Worm (Caenorhabditis elegans): Measurements from ENCODE around the gene elt-2.
A peak's percentile ranks its signal among the peaks of the same experiment; 100 is the strongest.

The elt-2 gene

DNA sequence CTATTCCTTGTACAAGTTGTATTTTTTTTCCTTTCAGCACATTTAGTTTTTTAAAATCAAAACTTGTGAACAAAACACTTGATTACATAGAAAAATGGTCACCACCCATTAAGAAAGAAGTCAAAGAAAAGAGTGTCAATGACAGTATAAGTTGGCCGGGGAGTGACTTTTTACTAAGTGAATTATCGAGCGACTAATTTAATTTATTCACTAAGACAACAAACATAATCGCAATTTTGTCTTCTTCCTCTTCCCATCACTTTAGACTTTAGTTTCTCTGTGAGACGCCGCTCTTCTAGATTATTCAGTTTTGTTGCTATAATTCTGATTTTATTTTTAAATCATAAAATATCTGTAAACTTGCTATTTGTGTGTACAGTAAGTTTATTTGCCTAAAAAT lies 33.0 kb downstream of the elt-2 start:
- TF ChIP-seq elt-2 (tag; optimal IDR thresholded peaks at IDR 0.05) (no peak), mec-3 (tag; optimal IDR thresholded peaks at IDR 0.05; ENCODE audit: borderline replicate concordance) (no peak), unc-42 (tag; optimal IDR thresholded peaks at IDR 0.05) (no peak), K09A11.1 (tag; optimal IDR thresholded peaks at IDR 0.05; ENCODE audit: insufficient read depth) (no peak), hlh-13 (GFP tag; optimal IDR thresholded peaks at IDR 0.05) (no peak), lin-11 (tag; optimal IDR thresholded peaks at IDR 0.05) (no peak), gmeb-2 (tag; optimal IDR thresholded peaks at IDR 0.05) (no peak), ceh-45 (GFP tag; IDR thresholded peaks at IDR 0.05) (no peak), ttx-3 (tag; optimal IDR thresholded peaks at IDR 0.05) (no peak), Y22D7AL.16 (tag; optimal IDR thresholded peaks at IDR 0.05) (no peak), pros-1 (tag; optimal IDR thresholded peaks at IDR 0.05) (no peak), tbx-7 (tag; optimal IDR thresholded peaks at IDR 0.05) (no peak), T23F11.4 (GFP tag; optimal IDR thresholded peaks at IDR 0.05) (no peak), ceh-24 (tag; optimal IDR thresholded peaks at IDR 0.05) (no peak), ets-4 (tag; optimal IDR thresholded peaks at IDR 0.05) (no peak), ceh-19 (GFP tag; optimal IDR thresholded peaks at IDR 0.05) (no peak), dmd-4 (tag; optimal IDR thresholded peaks at IDR 0.05; ENCODE audit: borderline replicate concordance) (no peak), C38D4.7 (GFP tag; optimal IDR thresholded peaks at IDR 0.05) (no peak), ceh-9 (tag; optimal IDR thresholded peaks at IDR 0.05) (no peak), dve-1 (tag; optimal IDR thresholded peaks at IDR 0.05) (no peak)

DNA sequence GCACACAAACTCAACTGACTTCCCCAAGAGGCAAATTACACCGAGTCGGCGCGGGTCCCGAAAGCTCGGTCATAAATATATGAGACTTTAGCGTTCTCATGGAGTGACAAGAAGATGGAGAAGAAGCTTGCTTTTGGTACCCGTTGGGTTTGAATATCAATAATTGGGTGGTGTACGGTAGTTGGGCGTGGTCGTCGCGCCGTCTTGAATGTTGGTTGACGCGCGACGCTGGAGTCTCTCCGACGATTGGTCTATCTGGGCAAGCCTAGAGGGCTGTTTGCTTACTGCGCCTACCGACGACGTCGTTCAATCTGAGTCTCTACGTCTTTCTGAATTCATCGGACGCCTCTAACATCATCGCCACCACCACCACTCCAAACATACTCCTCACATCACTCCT lies 33.8 kb downstream of the elt-2 start:
- TF ChIP-seq ama-1 (optimal IDR thresholded peaks at IDR 0.05): no peak
- no peak for TF ChIP-seq sox-4 (tag; optimal IDR thresholded peaks at IDR 0.05)
- no peak for TF ChIP-seq sox-2 (GFP tag; IDR thresholded peaks at IDR 0.05)
- TF ChIP-seq nfya-1 (tag; optimal IDR thresholded peaks at IDR 0.05): peak; percentile 59
- no peak for TF ChIP-seq unc-42 (tag; optimal IDR thresholded peaks at IDR 0.05)
- no peak for TF ChIP-seq eyg-1 (tag; optimal IDR thresholded peaks at IDR 0.05)
- no peak for TF ChIP-seq unc-86 (tag; optimal IDR thresholded peaks at IDR 0.05)
- no peak for TF ChIP-seq lim-6 (tag; optimal IDR thresholded peaks at IDR 0.05)

- no peak for TF ChIP-seq gmeb-2 (tag; optimal IDR thresholded peaks at IDR 0.05)
- no peak for TF ChIP-seq elt-4 (tag; optimal IDR thresholded peaks at IDR 0.05)
- TF ChIP-seq C38D4.7 (GFP tag; optimal IDR thresholded peaks at IDR 0.05): no peak
- TF ChIP-seq ceh-45 (GFP tag; IDR thresholded peaks at IDR 0.05): no peak
- TF ChIP-seq sox-2 (GFP tag; IDR thresholded peaks at IDR 0.05): no peak
- no peak for TF ChIP-seq ceh-22 (tag; optimal IDR thresholded peaks at IDR 0.05)
- no peak for TF ChIP-seq fax-1 (tag; optimal IDR thresholded peaks at IDR 0.05)
Measured at ce11 chrX:10516549-10516948, 35.5 kb downstream of the elt-2 start.

ce11 chrX:10520185-10520584 lies 39.1 kb downstream of the elt-2 start:
- no peak for TF ChIP-seq ceh-14 (tag; optimal IDR thresholded peaks at IDR 0.05)
- TF ChIP-seq hlh-15 (tag; optimal IDR thresholded peaks at IDR 0.05): no peak
- TF ChIP-seq odd-2 (tag; optimal IDR thresholded peaks at IDR 0.05): no peak
- TF ChIP-seq ceh-24 (tag; optimal IDR thresholded peaks at IDR 0.05): no peak
- no peak for TF ChIP-seq pha-2 (tag; optimal IDR thresholded peaks at IDR 0.05)
- no peak for TF ChIP-seq pha-4 (tag; optimal IDR thresholded peaks at IDR 0.05)
- TF ChIP-seq elt-2 (tag; optimal IDR thresholded peaks at IDR 0.05): no peak
- TF ChIP-seq pros-1 (tag; optimal IDR thresholded peaks at IDR 0.05): no peak
- TF ChIP-seq syd-9 (tag; optimal IDR thresholded peaks at IDR 0.05): no peak
- TF ChIP-seq elt-4 (tag; optimal IDR thresholded peaks at IDR 0.05): no peak
- no peak for TF ChIP-seq ceh-18 (tag; optimal IDR thresholded peaks at IDR 0.05)
- no peak for TF ChIP-seq hlh-8 (tag; optimal IDR thresholded peaks at IDR 0.05)
- TF ChIP-seq unc-3 (GFP tag; conservative IDR thresholded peaks at IDR 0.05): no peak
- TF ChIP-seq unc-3 (tag; optimal IDR thresholded peaks at IDR 0.05): no peak

All from whole organism, late embryonic.